Worm (Caenorhabditis elegans): ENCODE results near the gene C06E1.9.

The C06E1.9 gene

ce11 chrIII:8602148-8602547 is 7.4 kb downstream of the C06E1.9 start:
- TF ChIP-seq unc-39 (tag; optimal IDR thresholded peaks at IDR 0.05) (no peak), lsy-2 (tag; optimal IDR thresholded peaks at IDR 0.05) (no peak), nhr-237 (tag; optimal IDR thresholded peaks at IDR 0.05) (no peak), zip-8 (tag; optimal IDR thresholded peaks at IDR 0.05) (peak; percentile 33), unc-62 (GFP tag; optimal IDR thresholded peaks at IDR 0.05) (no peak), ztf-11 (tag; optimal IDR thresholded peaks at IDR 0.05) (no peak), lin-13 (tag; optimal IDR thresholded peaks at IDR 0.05) (no peak), hlh-1 (tag; optimal IDR thresholded peaks at IDR 0.05) (no peak), snpc-4 (tag; optimal IDR thresholded peaks at IDR 0.05) (no peak), blmp-1 (tag; optimal IDR thresholded peaks at IDR 0.05) (peak; percentile 56), M03D4.4 (tag; optimal IDR thresholded peaks at IDR 0.05) (no peak), tbx-8 (GFP tag; optimal IDR thresholded peaks at IDR 0.05) (no peak), ham-2 (GFP tag; optimal IDR thresholded peaks at IDR 0.05) (peak; percentile 95), mep-1 (tag; optimal IDR thresholded peaks at IDR 0.05) (no peak), sptf-1 (tag; optimal IDR thresholded peaks at IDR 0.05) (no peak)

ce11 chrIII:8598961-8599360 is 10.6 kb downstream of the C06E1.9 start:
- TF ChIP-seq lsy-2 (tag; optimal IDR thresholded peaks at IDR 0.05) (no peak), elt-1 (tag; optimal IDR thresholded peaks at IDR 0.05; ENCODE audit: borderline replicate concordance, insufficient read depth) (no peak), mep-1 (tag; optimal IDR thresholded peaks at IDR 0.05) (no peak), bed-3 (GFP tag; optimal IDR thresholded peaks at IDR 0.05) (no peak), snpc-4 (tag; optimal IDR thresholded peaks at IDR 0.05) (no peak), ham-2 (GFP tag; optimal IDR thresholded peaks at IDR 0.05) (peak; percentile 88), ceh-83 (GFP tag; optimal IDR thresholded peaks at IDR 0.05) (no peak)

- no peak for TF ChIP-seq elt-3 (tag; optimal IDR thresholded peaks at IDR 0.05)
- no peak for TF ChIP-seq hlh-1 (tag; optimal IDR thresholded peaks at IDR 0.05)
- TF ChIP-seq mep-1 (tag; optimal IDR thresholded peaks at IDR 0.05), result no peak
- no peak for TF ChIP-seq lin-32 (GFP tag; optimal IDR thresholded peaks at IDR 0.05)
- TF ChIP-seq lsy-2 (tag; optimal IDR thresholded peaks at IDR 0.05), result no peak
- TF ChIP-seq sptf-1 (tag; optimal IDR thresholded peaks at IDR 0.05), result no peak
- no peak for TF ChIP-seq flh-1 (GFP tag; optimal IDR thresholded peaks at IDR 0.05)
- TF ChIP-seq mab-5 (tag; optimal IDR thresholded peaks at IDR 0.05), result no peak
- TF ChIP-seq zip-8 (tag; optimal IDR thresholded peaks at IDR 0.05), result no peak
- TF ChIP-seq nhr-2 (tag; optimal IDR thresholded peaks at IDR 0.05), result no peak
Measured at ce11 chrIII:8597770-8598169, 11.8 kb downstream of the C06E1.9 start, which contains the start of gene ztf-30. TSS of gene ztf-30 (minus strand) at chrIII:8597870.

- peak; percentile 73 for TF ChIP-seq blmp-1 (tag; optimal IDR thresholded peaks at IDR 0.05)
- TF ChIP-seq mls-2 (tag; optimal IDR thresholded peaks at IDR 0.05), result no peak
- TF ChIP-seq ceh-43 (GFP tag; optimal IDR thresholded peaks at IDR 0.05), result no peak
- no peak for TF ChIP-seq lsy-2 (tag; optimal IDR thresholded peaks at IDR 0.05)
- no peak for TF ChIP-seq drap-1 (GFP tag; optimal IDR thresholded peaks at IDR 0.05)
- TF ChIP-seq pha-4 (tag; optimal IDR thresholded peaks at IDR 0.05), result no peak
- no peak for TF ChIP-seq ceh-83 (GFP tag; optimal IDR thresholded peaks at IDR 0.05)
- no peak for TF ChIP-seq nhr-12 (tag; optimal IDR thresholded peaks at IDR 0.05)
- TF ChIP-seq sptf-1 (tag; optimal IDR thresholded peaks at IDR 0.05), result no peak
- TF ChIP-seq nhr-76 (tag; optimal IDR thresholded peaks at IDR 0.05), result no peak
- peak; percentile 27 for TF ChIP-seq ces-1 (GFP tag; optimal IDR thresholded peaks at IDR 0.05)
- peak; percentile 73 for TF ChIP-seq ham-2 (GFP tag; optimal IDR thresholded peaks at IDR 0.05)
- TF ChIP-seq nhr-2 (tag; optimal IDR thresholded peaks at IDR 0.05), result no peak
- TF ChIP-seq mab-5 (tag; optimal IDR thresholded peaks at IDR 0.05), result no peak
- no peak for TF ChIP-seq unc-62 (GFP tag; optimal IDR thresholded peaks at IDR 0.05)
- peak; percentile 70 for TF ChIP-seq zip-8 (tag; optimal IDR thresholded peaks at IDR 0.05)
- no peak for TF ChIP-seq ztf-11 (tag; optimal IDR thresholded peaks at IDR 0.05)
- no peak for TF ChIP-seq cnd-1 (tag; optimal IDR thresholded peaks at IDR 0.05)
Measured at ce11 chrIII:8596692-8597091, 12.9 kb downstream of the C06E1.9 start.

ce11 chrIII:8594088-8594487 is 15.5 kb downstream of the C06E1.9 start:
- TF ChIP-seq cnd-1 (tag; optimal IDR thresholded peaks at IDR 0.05) (no peak), elt-3 (tag; optimal IDR thresholded peaks at IDR 0.05) (no peak), mep-1 (tag; optimal IDR thresholded peaks at IDR 0.05) (no peak), mab-5 (tag; optimal IDR thresholded peaks at IDR 0.05) (no peak), ham-2 (GFP tag; optimal IDR thresholded peaks at IDR 0.05) (no peak), sem-2 (GFP tag; optimal IDR thresholded peaks at IDR 0.05) (no peak), ceh-39 (tag; optimal IDR thresholded peaks at IDR 0.05) (no peak), nhr-28 (tag; optimal IDR thresholded peaks at IDR 0.05) (no peak), zip-8 (tag; optimal IDR thresholded peaks at IDR 0.05) (no peak), nhr-2 (tag; optimal IDR thresholded peaks at IDR 0.05) (no peak), ces-1 (GFP tag; optimal IDR thresholded peaks at IDR 0.05) (no peak)

Measured in whole organism, mixed stage, embryonic.